Fruit fly (Drosophila melanogaster) whole organism, embryonic: ENCODE data around the gene Ccdc114.

ENCODE experiments used
- Atf3 ChIP-seq: fragments of 200-800 bp; sonication (Bioruptor generic); optimal IDR thresholded peaks from 3 replicates; lab custom pipeline; 2016; ENCODE audit warnings: missing biosample characterization, missing genetic modification characterization
- C15 ChIP-seq: fragments of 200-800 bp; sonication (Bioruptor generic); IDR thresholded peaks from 3 replicates; pipeline ENCODE4 v1.3.6; 2022; ENCODE audit warnings: missing biosample characterization, missing genetic modification characterization
- CG10321 ChIP-seq: fragments of 200-800 bp; sonication (Bioruptor generic); IDR thresholded peaks from 2 replicates; pipeline ENCODE4 v1.3.6; 2022; ENCODE audit warnings: missing biosample characterization, missing genetic modification characterization
- CG12104 ChIP-seq: fragments of 200-800 bp; sonication (Bioruptor generic); optimal IDR thresholded peaks from 3 replicates; lab custom pipeline; 2016; ENCODE audit warnings: missing biosample characterization, missing genetic modification characterization
- CG12391 ChIP-seq: fragments of 200-800 bp; sonication (Bioruptor generic); optimal IDR thresholded peaks from 3 replicates; lab custom pipeline; 2018; ENCODE audit warnings: missing biosample characterization, mild to moderate bottlenecking, missing genetic modification characterization, moderate library complexity
- CG14667 ChIP-seq: fragments of 200-800 bp; sonication (Bioruptor generic); IDR thresholded peaks from 2 replicates; pipeline ENCODE4 v1.3.6; 2022; ENCODE audit warnings: missing biosample characterization, missing genetic modification characterization
- CG14965 ChIP-seq: fragments of 200-800 bp; sonication (Bioruptor generic); optimal IDR thresholded peaks from 2 replicates; lab custom pipeline; 2016; ENCODE audit warnings: missing biosample characterization, missing genetic modification characterization, borderline replicate concordance
- CG16863 ChIP-seq: fragments of 200-800 bp; sonication (Bioruptor generic); optimal IDR thresholded peaks from 3 replicates; lab custom pipeline; 2016; ENCODE audit warnings: missing biosample characterization, missing genetic modification characterization
- CG2875 ChIP-seq: fragments of 200-800 bp; sonication (Bioruptor generic); optimal IDR thresholded peaks from 2 replicates; lab custom pipeline; 2017; ENCODE audit warnings: missing biosample characterization, mild to moderate bottlenecking, missing genetic modification characterization, missing genetic modification reagents
- CG30403 ChIP-seq: fragments of 200-800 bp; sonication (Bioruptor generic); optimal IDR thresholded peaks from 3 replicates; lab custom pipeline; 2016; ENCODE audit warnings: missing biosample characterization, missing genetic modification characterization
- CG31388 ChIP-seq: fragments of 200-800 bp; sonication (Bioruptor generic); optimal IDR thresholded peaks from 2 replicates; lab custom pipeline; 2016; ENCODE audit warnings: missing biosample characterization, missing genetic modification characterization
- CG32767 ChIP-seq: fragments of 200-800 bp; sonication (Bioruptor generic); IDR thresholded peaks from 2 replicates; pipeline ENCODE4 v1.3.6; 2022; ENCODE audit warnings: missing biosample characterization, missing genetic modification characterization
- CG33213 ChIP-seq: fragments of 200-800 bp; sonication (Bioruptor generic); optimal IDR thresholded peaks from 3 replicates; lab custom pipeline; 2016; ENCODE audit warnings: missing biosample characterization, missing genetic modification characterization
- CG34376 ChIP-seq: fragments of 200-800 bp; sonication (Bioruptor generic); optimal IDR thresholded peaks from 2 replicates; lab custom pipeline; 2018; ENCODE audit warnings: missing biosample characterization, mild to moderate bottlenecking, missing genetic modification characterization
- CG4730 ChIP-seq: fragments of 200-800 bp; sonication (Bioruptor generic); IDR thresholded peaks from 2 replicates; pipeline ENCODE4 v1.3.6; 2022; ENCODE audit warnings: missing biosample characterization, missing genetic modification characterization
- CG6175 ChIP-seq: fragments of 200-800 bp; sonication (Bioruptor generic); IDR thresholded peaks from 3 replicates; pipeline ENCODE4 v1.3.6; 2022; ENCODE audit warnings: missing biosample characterization, missing genetic modification characterization
- CG6765 ChIP-seq: fragments of 200-800 bp; sonication (Bioruptor generic); optimal IDR thresholded peaks from 3 replicates; lab custom pipeline; 2017; ENCODE audit warnings: missing biosample characterization, mild to moderate bottlenecking, missing genetic modification characterization
- CG7786 ChIP-seq: fragments of 200-800 bp; sonication (Bioruptor generic); optimal IDR thresholded peaks from 2 replicates; lab custom pipeline; 2016; ENCODE audit warnings: missing biosample characterization, missing genetic modification characterization
- Fer1 ChIP-seq: fragments of 200-800 bp; sonication (Bioruptor generic); optimal IDR thresholded peaks from 2 replicates; lab custom pipeline; 2017; ENCODE audit warnings: missing biosample characterization, mild to moderate bottlenecking, missing genetic modification characterization
- Gsc ChIP-seq: fragments of 200-800 bp; sonication (Bioruptor generic); IDR thresholded peaks from 2 replicates; pipeline ENCODE4 v1.3.6; 2022; ENCODE audit warnings: missing biosample characterization, missing genetic modification characterization
- HHEX ChIP-seq: fragments of 200-800 bp; sonication (Bioruptor generic); optimal IDR thresholded peaks from 3 replicates; lab custom pipeline; 2017; ENCODE audit warnings: missing biosample characterization, mild to moderate bottlenecking, missing genetic modification characterization, missing genetic modification reagents
- HmgD ChIP-seq: fragments of 200-800 bp; sonication (Bioruptor generic); optimal IDR thresholded peaks from 3 replicates; lab custom pipeline; 2016; ENCODE audit warnings: missing biosample characterization, missing genetic modification characterization
- Med ChIP-seq: fragments of 200-800 bp; sonication (Bioruptor generic); peaks from one replicate; lab custom pipeline; 2016; ENCODE audit warnings: missing biosample characterization, missing genetic modification characterization, mild to moderate bottlenecking, inconsistent platforms, moderate library complexity
- Poxn ChIP-seq: fragments of 200-800 bp; sonication (Bioruptor generic); IDR thresholded peaks from 2 replicates; pipeline ENCODE4 v1.3.6; 2022; ENCODE audit warnings: missing biosample characterization, missing genetic modification characterization
- Ravus ChIP-seq: fragments of 200-800 bp; sonication (Bioruptor generic); IDR thresholded peaks from 2 replicates; pipeline ENCODE4 v1.3.6; 2022; ENCODE audit warnings: missing biosample characterization, missing genetic modification characterization
- Sry-δ ChIP-seq: fragments of 200-800 bp; sonication (Bioruptor generic); optimal IDR thresholded peaks from 2 replicates; lab custom pipeline; 2016; ENCODE audit warnings: missing biosample characterization, missing genetic modification characterization
- dati ChIP-seq: fragments of 200-800 bp; sonication (Bioruptor generic); IDR thresholded peaks from 2 replicates; pipeline ENCODE4 v1.3.6; 2022; ENCODE audit warnings: missing biosample characterization, missing genetic modification characterization
- ems ChIP-seq: fragments of 200-800 bp; sonication (Bioruptor generic); optimal IDR thresholded peaks from 3 replicates; lab custom pipeline; 2016; ENCODE audit warnings: missing biosample characterization, missing genetic modification characterization
- grn ChIP-seq: fragments of 200-800 bp; sonication (Bioruptor generic); optimal IDR thresholded peaks from 3 replicates; lab custom pipeline; 2017; ENCODE audit warnings: missing biosample characterization, missing genetic modification characterization
- h ChIP-seq: fragments of >200 bp; optimal IDR thresholded peaks from 2 replicates; lab custom pipeline; 2017
- insv ChIP-seq, 2 experiments: fragments of 200-800 bp; sonication (Bioruptor generic); optimal IDR thresholded peaks; 3 replicates each; lab custom pipeline; 2016 to 2018; ENCODE audit warnings: missing biosample characterization in 2 of 2, missing genetic modification characterization in 2 of 2
- klu ChIP-seq: fragments of 200-800 bp; sonication (Bioruptor generic); IDR thresholded peaks from 2 replicates; pipeline ENCODE4 v1.3.6; 2022; ENCODE audit warnings: missing biosample characterization, missing genetic modification characterization
- lmd ChIP-seq: fragments of 200-800 bp; sonication (Bioruptor generic); IDR thresholded peaks from 2 replicates; pipeline ENCODE4 v1.3.6; 2022; ENCODE audit warnings: missing biosample characterization, missing genetic modification characterization
- lola ChIP-seq, 3 experiments: fragments of >200 bp in 2 of 3; fragments of 200-800 bp in 1 of 3; sonication (Bioruptor generic) in 1 of 3; optimal IDR thresholded peaks; 2 replicates each; lab custom pipeline; 2017 to 2019; ENCODE audit warnings: missing biosample characterization in 3 of 3, missing genetic modification characterization in 3 of 3, mild to moderate bottlenecking in 1 of 3, moderate library complexity in 1 of 3
- pnt ChIP-seq: fragments of 200-800 bp; sonication (Bioruptor generic); optimal IDR thresholded peaks from 3 replicates; lab custom pipeline; 2016; ENCODE audit warnings: missing biosample characterization, missing genetic modification characterization
- pros ChIP-seq: fragments of 200-800 bp; sonication (Bioruptor generic); optimal IDR thresholded peaks from 3 replicates; lab custom pipeline; 2019; ENCODE audit warnings: missing biosample characterization, mild to moderate bottlenecking, missing genetic modification characterization, moderate library complexity
- sc ChIP-seq, 3 experiments: fragments of >200 bp in 2 of 3; fragments of 200-800 bp in 1 of 3; sonication (Bioruptor generic) in 1 of 3; optimal IDR thresholded peaks; 2 replicates in 2 of 3; 3 replicates in 1 of 3; lab custom pipeline; 2017; ENCODE audit warnings: mild to moderate bottlenecking in 1 of 3, missing biosample characterization in 1 of 3, missing genetic modification characterization in 1 of 3, missing genetic modification reagents in 1 of 3
- sd ChIP-seq: fragments of 200-800 bp; sonication (Bioruptor generic); optimal IDR thresholded peaks from 3 replicates; lab custom pipeline; 2018; ENCODE audit warnings: missing biosample characterization, mild to moderate bottlenecking, missing genetic modification characterization, moderate library complexity
- slou ChIP-seq: fragments of 200-800 bp; sonication (Bioruptor generic); optimal IDR thresholded peaks from 3 replicates; lab custom pipeline; 2016; ENCODE audit warnings: missing biosample characterization, missing genetic modification characterization
- trh ChIP-seq: fragments of 200-800 bp; sonication (Bioruptor generic); optimal IDR thresholded peaks from 2 replicates; lab custom pipeline; 2016; ENCODE audit warnings: missing biosample characterization, missing genetic modification characterization
- unpg ChIP-seq: fragments of 200-800 bp; sonication (Bioruptor generic); optimal IDR thresholded peaks from 3 replicates; lab custom pipeline; 2018; ENCODE audit warnings: missing biosample characterization, mild to moderate bottlenecking, missing genetic modification characterization, moderate library complexity
- vnd ChIP-seq: fragments of 200-800 bp; sonication (Bioruptor generic); IDR thresholded peaks from 3 replicates; pipeline ENCODE4 v1.3.6; 2022; ENCODE audit warnings: missing biosample characterization, missing genetic modification characterization; ENCODE audit not compliant: partially characterized antibody
- wdn ChIP-seq: fragments of 200-800 bp; sonication (Bioruptor generic); IDR thresholded peaks from 2 replicates; pipeline ENCODE4 v1.3.6; 2022; ENCODE audit warnings: missing biosample characterization, missing genetic modification characterization
- yki ChIP-seq: fragments of >200 bp; optimal IDR thresholded peaks from 3 replicates; lab custom pipeline; 2018

The Ccdc114 gene

DNA sequence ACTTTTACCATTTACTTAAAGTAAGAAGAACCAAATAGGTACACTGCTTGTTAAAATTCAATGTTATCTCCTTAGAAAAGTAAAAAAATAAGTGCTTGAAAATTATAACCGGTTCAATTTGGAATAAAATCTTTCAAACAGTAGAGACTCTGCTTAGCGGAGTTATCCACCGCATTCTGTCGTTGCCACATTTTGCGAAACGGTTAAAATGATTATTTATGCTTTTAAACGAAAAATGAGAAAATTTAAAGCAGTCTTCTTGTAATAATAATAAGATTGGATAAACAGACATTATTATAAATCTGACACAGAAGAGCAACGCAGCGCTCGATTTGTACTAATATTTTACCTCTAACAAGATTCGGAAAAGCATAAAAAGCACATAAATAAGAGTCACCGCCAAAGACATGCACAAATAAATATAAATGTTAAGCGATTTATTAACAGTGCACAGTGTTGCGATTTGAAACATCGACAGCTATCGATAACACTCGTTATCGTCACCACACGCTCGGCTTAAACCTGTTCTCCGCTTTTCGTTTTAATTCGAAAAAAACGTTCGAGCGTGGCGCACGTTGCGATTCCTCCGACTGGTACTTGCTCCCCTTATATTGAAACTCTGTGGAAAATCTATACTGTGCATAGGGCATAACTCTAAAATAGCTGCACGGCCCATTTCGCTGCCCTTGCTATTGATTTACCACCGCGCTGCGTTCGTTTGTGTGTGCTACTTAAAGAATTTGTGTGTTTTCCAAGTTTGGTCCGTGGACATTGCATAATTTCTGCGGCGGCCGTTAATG is 433 bp upstream of the Ccdc114 start, which contains the start of gene Fas1 (continued):
- TF ChIP-seq CG10321 (no peak), lola (GFP tag; optimal IDR thresholded peaks at IDR 0.05; lab: Kevin White, UChicago) (peak in 1 of 3 experiments; percentile 13), lmd (no peak), CG31388 (GFP tag; lab: Kevin White, UChicago) (no peak), dati (GFP tag; lab: Robert Waterston, UW) (no peak), CG32767 (GFP tag; lab: Robert Waterston, UW) (no peak), unpg (no peak), trh (GFP tag; lab: Kevin White, UChicago) (no peak), CG16863 (GFP tag; lab: Kevin White, UChicago) (no peak), sd (tag; lab: Kevin White, UChicago) (peak; percentile 7), pnt (no peak), klu (GFP tag; lab: Robert Waterston, UW) (no peak), CG12104 (GFP tag; lab: Kevin White, UChicago) (no peak), Sry-δ (GFP tag; lab: Kevin White, UChicago) (peak; percentile 57), Poxn (no peak), grn (GFP tag; lab: Kevin White, UChicago) (no peak), ems (GFP tag; lab: Kevin White, UChicago) (no peak), Atf3 (GFP tag; lab: Kevin White, UChicago) (no peak), CG12391 (no peak), Fer1 (GFP tag; lab: Kevin White, UChicago) (no peak), CG34376 (no peak), h (lab: Kevin White, UChicago) (no peak), Ravus (GFP tag; lab: Robert Waterston, UW) (no peak), wdn (GFP tag; lab: Robert Waterston, UW) (no peak), CG4730 (GFP tag; lab: Robert Waterston, UW) (no peak), CG14667 (GFP tag; lab: Robert Waterston, UW) (no peak), CG6765 (peak; percentile 8), Med (GFP tag; lab: Kevin White, UChicago) (peak; percentile 78), CG33213 (GFP tag; lab: Kevin White, UChicago) (no peak), CG7786 (no peak), pros (GFP tag; lab: Kevin White, UChicago) (peak; percentile 31), CG14965 (GFP tag; lab: Kevin White, UChicago) (no peak), sc (optimal IDR thresholded peaks at IDR 0.05; lab: Kevin White, UChicago) (no peak), sc (GFP tag; optimal IDR thresholded peaks at IDR 0.05; lab: Kevin White, UChicago) (no peak), CG2875 (GFP tag; lab: Kevin White, UChicago) (no peak), vnd (GFP tag; lab: Robert Waterston, UW) (no peak; the same call in 2 of the 3 replicates), insv (GFP tag; optimal IDR thresholded peaks at IDR 0.05; lab: Kevin White, UChicago) (no peak), CG30403 (peak; percentile 2), HHEX (GFP tag; lab: Kevin White, UChicago) (no peak), yki (no peak), HmgD (GFP tag; lab: Kevin White, UChicago) (no peak)

dm6 chr3R:16620478-16620877 is 4.0 kb downstream of the Ccdc114 start, which contains the start of gene CG14893:
Gene CG14893, plus strand, starts transcription at chr3R:16620778.
- TF ChIP-seq Gsc: no peak
- TF ChIP-seq slou (GFP tag; lab: Kevin White, UChicago): no peak
- no peak for TF ChIP-seq C15 (GFP tag; lab: Robert Waterston, UW)
- TF ChIP-seq CG6175 (GFP tag; lab: Robert Waterston, UW): no peak
- TF ChIP-seq grn (GFP tag; lab: Kevin White, UChicago): no peak
- TF ChIP-seq CG33213 (GFP tag; lab: Kevin White, UChicago): no peak
